In genomic region chr3L:3239033-3239752, dm6 we compare ENCODE assay signal across 1 fruit fly cellular context.
A peak's percentile ranks its signal among the peaks of the same experiment; 100 is the strongest.
TF ChIP-seq lines count a peak whose summit lies in the region.

Gene CG17746, minus strand, starts transcription at chr3L:3239578.

TF ChIP-seq in whole organism, embryonic, 481 proteins besides CTCF, POLR2A, EP300 and RAD21 (continued from another document):
- TF ChIP-seq Sin3A (optimal IDR thresholded peaks at IDR 0.05; lab: Kevin White, UChicago) (peak; percentile 64), CG17328 (GFP tag; IDR thresholded peaks at IDR 0.05; lab: Robert Waterston, UW) (no peak), Neu2 (GFP tag; optimal IDR thresholded peaks at IDR 0.05; lab: Kevin White, UChicago; ENCODE audit: borderline replicate concordance) (no peak), CG18262 (tag; optimal IDR thresholded peaks at IDR 0.05; lab: Kevin White, UChicago) (no peak), MESR4 (GFP tag; optimal IDR thresholded peaks at IDR 0.05; lab: Kevin White, UChicago) (peak; percentile 74), sens (GFP tag; lab: Kevin White, UChicago) (no peak), Hsf (GFP tag; optimal IDR thresholded peaks at IDR 0.05; lab: Kevin White, UChicago) (peak; percentile 45), pita (GFP tag; optimal IDR thresholded peaks at IDR 0.05; lab: Kevin White, UChicago) (peak; percentile 66), gt (GFP tag; IDR thresholded peaks at IDR 0.05; lab: Robert Waterston, UW) (no peak), CG15601 (tag; optimal IDR thresholded peaks at IDR 0.05; lab: Kevin White, UChicago) (peak; percentile 53), amos (GFP tag; IDR thresholded peaks at IDR 0.05; lab: Robert Waterston, UW; ENCODE audit: partially characterized antibody) (peak; percentile 64; the same call in 1 of the 2 replicates), Fer2 (tag; optimal IDR thresholded peaks at IDR 0.05; lab: Kevin White, UChicago) (no peak), Rfx (GFP tag; IDR thresholded peaks at IDR 0.05; lab: Robert Waterston, UW) (peak; percentile 79), sug (tag; optimal IDR thresholded peaks at IDR 0.05; lab: Kevin White, UChicago) (peak; percentile 23), CG5245 (GFP tag; optimal IDR thresholded peaks at IDR 0.05; lab: Kevin White, UChicago) (no peak), BEAF-32 (GFP tag; optimal IDR thresholded peaks at IDR 0.05; lab: Kevin White, UChicago) (peak; percentile 48), Lhr (GFP tag; optimal IDR thresholded peaks at IDR 0.05; lab: Kevin White, UChicago) (peak; percentile 92), odd (GFP tag; optimal IDR thresholded peaks at IDR 0.05; lab: Kevin White, UChicago) (no peak), so (GFP tag; IDR thresholded peaks at IDR 0.05; lab: Robert Waterston, UW) (no peak), Ets97D (GFP tag; optimal IDR thresholded peaks at IDR 0.05; lab: Kevin White, UChicago) (peak; percentile 90), CG30431 (GFP tag; optimal IDR thresholded peaks at IDR 0.05; lab: Kevin White, UChicago) (no peak), CG2120 (GFP tag; optimal IDR thresholded peaks at IDR 0.05; lab: Kevin White, UChicago) (peak; percentile 76), wek (GFP tag; optimal IDR thresholded peaks at IDR 0.05; lab: Kevin White, UChicago) (no peak), Mad (GFP tag; optimal IDR thresholded peaks at IDR 0.05; lab: Kevin White, UChicago) (peak; percentile 41), slou (GFP tag; optimal IDR thresholded peaks at IDR 0.05; lab: Kevin White, UChicago) (no peak), NFAT (GFP tag; IDR thresholded peaks at IDR 0.05; lab: Robert Waterston, UW) (peak; percentile 55; the same call in 1 of the 2 replicates), CG6272 (GFP tag; IDR thresholded peaks at IDR 0.05; lab: Robert Waterston, UW) (no peak), CG4282 (GFP tag; optimal IDR thresholded peaks at IDR 0.05; lab: Kevin White, UChicago) (peak; percentile 72), CG33213 (GFP tag; optimal IDR thresholded peaks at IDR 0.05; lab: Kevin White, UChicago) (peak; percentile 90), aop (GFP tag; IDR thresholded peaks at IDR 0.05; lab: Robert Waterston, UW) (no peak), onecut (GFP tag; IDR thresholded peaks at IDR 0.05; lab: Robert Waterston, UW) (0 out of 2 replicates have a peak, but pooled peaks have one; percentile 6), zfh1 (GFP tag; IDR thresholded peaks at IDR 0.05; lab: Robert Waterston, UW) (no peak), grau (tag; optimal IDR thresholded peaks at IDR 0.05; lab: Kevin White, UChicago) (peak; percentile 25), sim (GFP tag; IDR thresholded peaks at IDR 0.05; lab: Robert Waterston, UW) (no peak), Dbx (GFP tag; IDR thresholded peaks at IDR 0.05; lab: Robert Waterston, UW) (peak; percentile 52; the same call in 2 of the 3 replicates), pnt (GFP tag; optimal IDR thresholded peaks at IDR 0.05; lab: Kevin White, UChicago) (peak; percentile 2), bbx (GFP tag; IDR thresholded peaks at IDR 0.05; lab: Robert Waterston, UW; ENCODE audit: partially characterized antibody) (peak; percentile 54), Myb (GFP tag; optimal IDR thresholded peaks at IDR 0.05; lab: Kevin White, UChicago) (peak; percentile 79), chn (GFP tag; optimal IDR thresholded peaks at IDR 0.05; lab: Kevin White, UChicago) (peak; percentile 21), CG18764 (GFP tag; optimal IDR thresholded peaks at IDR 0.05; lab: Kevin White, UChicago) (no peak), Sry-δ (GFP tag; optimal IDR thresholded peaks at IDR 0.05; lab: Kevin White, UChicago) (peak; percentile 60), CG34224 (GFP tag; IDR thresholded peaks at IDR 0.05; lab: Robert Waterston, UW; ENCODE audit: partially characterized antibody) (peak; percentile 59; the same call in 2 of the 3 replicates), zen (tag; optimal IDR thresholded peaks at IDR 0.05; lab: Kevin White, UChicago) (peak; percentile 21), tin (GFP tag; optimal IDR thresholded peaks at IDR 0.05; lab: Kevin White, UChicago) (peak; percentile 45), PHDP (tag; optimal IDR thresholded peaks at IDR 0.05; lab: Kevin White, UChicago) (no peak), CG9797 (GFP tag; optimal IDR thresholded peaks at IDR 0.05; lab: Kevin White, UChicago) (peak; percentile 93), unc-4 (GFP tag; IDR thresholded peaks at IDR 0.05; lab: Robert Waterston, UW; ENCODE audit: partially characterized antibody) (peak; percentile 41; the same call in 1 of the 2 replicates), Dad (GFP tag; optimal IDR thresholded peaks at IDR 0.05; lab: Kevin White, UChicago) (peak; percentile 41), Fer1 (GFP tag; optimal IDR thresholded peaks at IDR 0.05; lab: Kevin White, UChicago) (peak; percentile 46), CG15514 (GFP tag; optimal IDR thresholded peaks at IDR 0.05; lab: Kevin White, UChicago) (peak; percentile 86), CG17802 (tag; optimal IDR thresholded peaks at IDR 0.05; lab: Kevin White, UChicago) (peak; percentile 50), fu2 (GFP tag; optimal IDR thresholded peaks at IDR 0.05; lab: Kevin White, UChicago) (peak; percentile 32), CG8478 (optimal IDR thresholded peaks at IDR 0.05; lab: Kevin White, UChicago) (no peak), CG6791 (GFP tag; IDR thresholded peaks at IDR 0.05; lab: Robert Waterston, UW; ENCODE audit: partially characterized antibody) (peak; percentile 67), Eip74EF (GFP tag; optimal IDR thresholded peaks at IDR 0.05; lab: Kevin White, UChicago) (no peak), CG10543 (GFP tag; optimal IDR thresholded peaks at IDR 0.05; lab: Kevin White, UChicago) (peak; percentile 37), CG34422 (GFP tag; IDR thresholded peaks at IDR 0.05; lab: Robert Waterston, UW) (peak; percentile 59; the same call in 1 of the 3 replicates), Bteb2 (GFP tag; optimal IDR thresholded peaks at IDR 0.05; lab: Kevin White, UChicago) (peak; percentile 45), Lim3 (GFP tag; IDR thresholded peaks at IDR 0.05; lab: Robert Waterston, UW) (no peak), CG11093 (GFP tag; IDR thresholded peaks at IDR 0.05; lab: Robert Waterston, UW) (no peak), HmgD (GFP tag; optimal IDR thresholded peaks at IDR 0.05; lab: Kevin White, UChicago) (peak; percentile 53), mirr (GFP tag; optimal IDR thresholded peaks at IDR 0.05; lab: Kevin White, UChicago) (no peak), disco-r (GFP tag; optimal IDR thresholded peaks at IDR 0.05; lab: Kevin White, UChicago) (no peak), HLHmδ (GFP tag; optimal IDR thresholded peaks at IDR 0.05; lab: Kevin White, UChicago) (peak; percentile 36), nom (GFP tag; optimal IDR thresholded peaks at IDR 0.05; lab: Kevin White, UChicago) (peak; percentile 57), slp2 (GFP tag; optimal IDR thresholded peaks at IDR 0.05; lab: Kevin White, UChicago) (no peak), Bdp1 (GFP tag; optimal IDR thresholded peaks at IDR 0.05; lab: Kevin White, UChicago) (peak; percentile 56), Pdp1 (GFP tag; optimal IDR thresholded peaks at IDR 0.05; lab: Kevin White, UChicago) (peak in 1 of 2 experiments; percentile 63), maf-S (GFP tag; optimal IDR thresholded peaks at IDR 0.05; lab: Kevin White, UChicago) (peak; percentile 59), Bgb (GFP tag; IDR thresholded peaks at IDR 0.05; lab: Robert Waterston, UW; ENCODE audit: partially characterized antibody) (peak; percentile 58), hbn (GFP tag; IDR thresholded peaks at IDR 0.05; lab: Robert Waterston, UW; ENCODE audit: partially characterized antibody) (0 out of 2 replicates have a peak, but pooled peaks have one; percentile 32), br (optimal IDR thresholded peaks at IDR 0.05; lab: Kevin White, UChicago) (no peak), CG7357 (GFP tag; IDR thresholded peaks at IDR 0.05; lab: Robert Waterston, UW) (no peak), CG4617 (GFP tag; optimal IDR thresholded peaks at IDR 0.05; lab: Kevin White, UChicago; ENCODE audit: borderline replicate concordance) (peak; percentile 91), otp (GFP tag; IDR thresholded peaks at IDR 0.05; lab: Robert Waterston, UW) (no peak), Hr51 (GFP tag; optimal IDR thresholded peaks at IDR 0.05; lab: Kevin White, UChicago) (peak in 1 of 2 experiments; percentile 78), CG17186 (GFP tag; optimal IDR thresholded peaks at IDR 0.05; lab: Kevin White, UChicago) (peak; percentile 83), pho (GFP tag; optimal IDR thresholded peaks at IDR 0.05; lab: Kevin White, UChicago) (peak; percentile 70), ftz-f1 (GFP tag; optimal IDR thresholded peaks at IDR 0.05; lab: Kevin White, UChicago) (peak; percentile 72), Hmr (GFP tag; optimal IDR thresholded peaks at IDR 0.05; lab: Kevin White, UChicago) (peak; percentile 68), ems (GFP tag; optimal IDR thresholded peaks at IDR 0.05; lab: Kevin White, UChicago) (peak; percentile 48), Antp (GFP tag; optimal IDR thresholded peaks at IDR 0.05; lab: Kevin White, UChicago) (peak; percentile 34), CG12659 (GFP tag; optimal IDR thresholded peaks at IDR 0.05; lab: Kevin White, UChicago) (peak; percentile 75), corto (GFP tag; optimal IDR thresholded peaks at IDR 0.05; lab: Kevin White, UChicago) (no peak), dysf (GFP tag; IDR thresholded peaks at IDR 0.05; lab: Robert Waterston, UW) (peak; percentile 37; the same call in 1 of the 3 replicates), Dp (GFP tag; optimal IDR thresholded peaks at IDR 0.05; lab: Kevin White, UChicago) (peak; percentile 99), stwl (tag; optimal IDR thresholded peaks at IDR 0.05; lab: Kevin White, UChicago) (peak; percentile 100), CG13424 (tag; optimal IDR thresholded peaks at IDR 0.05; lab: Kevin White, UChicago) (no peak), CG1832 (GFP tag; optimal IDR thresholded peaks at IDR 0.05; lab: Kevin White, UChicago) (no peak), Nf-YC (tag; optimal IDR thresholded peaks at IDR 0.05; lab: Kevin White, UChicago) (peak; percentile 40), NC2β (GFP tag; optimal IDR thresholded peaks at IDR 0.05; lab: Kevin White, UChicago) (peak; percentile 28), az2 (GFP tag; optimal IDR thresholded peaks at IDR 0.05; lab: Kevin White, UChicago) (no peak), Hmx (GFP tag; optimal IDR thresholded peaks at IDR 0.05; lab: Kevin White, UChicago) (no peak), CG8089 (GFP tag; optimal IDR thresholded peaks at IDR 0.05; lab: Kevin White, UChicago) (no peak), cas (GFP tag; IDR thresholded peaks at IDR 0.05; lab: Robert Waterston, UW) (peak; percentile 33; the same call in 1 of the 2 replicates), nau (GFP tag; optimal IDR thresholded peaks at IDR 0.05; lab: Kevin White, UChicago) (no peak)
